Fruit fly (Drosophila melanogaster): ENCODE data around the gene CG2617.

dm6 chr2L:20648612-20649011 is 33.6 kb upstream of the CG2617 start, which contains the start of gene CG18810:
- TF ChIP-seq h (GFP tag; optimal IDR thresholded peaks at IDR 0.05) (no peak), Dif (GFP tag; optimal IDR thresholded peaks at IDR 0.05; ENCODE audit: partially characterized antibody) (no peak), psq (GFP tag; optimal IDR thresholded peaks at IDR 0.05) (no peak), Vsx2 (GFP tag; optimal IDR thresholded peaks at IDR 0.05; ENCODE audit: partially characterized antibody) (no peak), lola (GFP tag; optimal IDR thresholded peaks at IDR 0.05) (no peak), OdsH (GFP tag; optimal IDR thresholded peaks at IDR 0.05) (no peak), brk (GFP tag; optimal IDR thresholded peaks at IDR 0.05) (no peak), Mio (GFP tag; optimal IDR thresholded peaks at IDR 0.05) (no peak), Myc (optimal IDR thresholded peaks at IDR 0.05) (no peak)
